Worm (Caenorhabditis elegans): ENCODE results near the gene subs-4.

DNA sequence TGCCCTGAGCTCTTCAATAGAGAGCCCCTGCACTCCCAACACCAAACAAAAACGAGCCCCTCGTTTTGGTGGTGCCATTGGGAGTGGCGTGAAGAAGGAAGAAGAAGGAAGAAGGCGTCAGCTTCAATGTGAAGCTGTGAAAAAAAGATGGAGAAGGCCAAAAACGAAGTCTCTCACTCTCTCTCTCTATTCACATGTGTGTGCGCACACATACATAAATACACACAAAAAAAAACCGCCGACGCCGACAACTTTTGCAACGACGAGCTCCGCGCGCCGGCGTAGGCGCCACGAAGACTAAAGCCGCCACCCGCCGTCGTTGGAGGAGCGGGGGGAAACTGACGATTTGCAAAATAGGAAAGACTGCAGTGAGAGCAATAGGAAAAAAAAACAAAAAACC lies 46.0 kb upstream of the subs-4 start:
- TF ChIP-seq rnt-1 (tag; optimal IDR thresholded peaks at IDR 0.05) (no peak), ttx-3 (tag; optimal IDR thresholded peaks at IDR 0.05) (no peak), C38D4.7 (GFP tag; optimal IDR thresholded peaks at IDR 0.05) (no peak), elt-4 (tag; optimal IDR thresholded peaks at IDR 0.05) (no peak), elt-2 (tag; optimal IDR thresholded peaks at IDR 0.05) (no peak), ama-1 (optimal IDR thresholded peaks at IDR 0.05) (no peak), npax-4 (tag; optimal IDR thresholded peaks at IDR 0.05) (no peak), zip-5 (tag; optimal IDR thresholded peaks at IDR 0.05) (no peak), pax-1 (tag; optimal IDR thresholded peaks at IDR 0.05) (no peak)
